Worm (Caenorhabditis elegans): ENCODE measurements around the gene C17H12.5.
"Not testable (repeated sequence)": the region's sequence is repeated elsewhere in the genome, so short reads cannot be mapped to it uniquely, and the experiment has no call there.

Gene C17H12.5

DNA sequence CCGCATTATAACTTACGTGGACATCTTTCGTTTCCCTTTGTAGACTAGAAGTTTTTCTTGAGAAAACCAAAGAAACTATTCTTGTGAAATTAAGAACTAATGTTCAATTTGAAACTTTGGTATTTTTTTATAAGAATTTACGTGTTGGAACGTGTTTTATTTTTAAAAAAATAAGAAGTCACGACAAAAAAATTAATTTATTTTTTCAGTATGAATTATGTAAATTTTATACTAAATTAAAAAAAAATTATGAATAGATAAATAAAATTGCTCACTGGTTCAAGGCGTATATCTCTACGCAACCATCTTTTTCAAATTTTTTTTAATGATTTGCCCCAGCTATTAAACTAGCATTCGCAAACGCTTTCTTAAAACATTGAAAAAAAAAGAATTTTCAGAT lies at the start of gene C17H12.5:
C17H12.5 (minus strand) TSS at position 101 of the 400 bp plus-strand sequence.
- TF ChIP-seq dao-5 (tag; optimal IDR thresholded peaks at IDR 0.05) (no peak), W03F9.2 (tag; optimal IDR thresholded peaks at IDR 0.05) (no peak), him-1 (tag; optimal IDR thresholded peaks at IDR 0.05) (no peak)

DNA sequence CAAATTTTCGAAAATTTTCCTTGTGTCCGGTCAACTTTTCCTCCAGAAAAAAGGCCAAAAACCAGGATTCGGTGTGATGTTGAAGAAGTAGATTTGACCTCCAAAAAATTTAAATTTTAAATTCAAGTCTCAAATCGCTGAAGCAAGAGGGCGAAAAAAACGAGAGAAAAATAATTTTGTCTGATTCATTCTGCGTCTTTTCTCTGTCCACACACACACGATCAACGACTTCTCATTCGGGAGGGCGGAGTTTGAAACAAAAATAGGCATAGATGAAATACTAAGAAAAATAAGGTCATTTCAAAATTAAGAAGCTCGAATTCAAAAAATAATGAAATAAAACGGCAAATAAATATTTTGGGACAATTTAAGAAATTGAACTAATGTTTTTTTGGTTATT lies 41.8 kb upstream of the C17H12.5 start, which contains the start of gene R13H7.2:
R13H7.2 (minus strand) TSS at position 101 of the 400 bp plus-strand sequence.
- no peak for TF ChIP-seq him-1 (tag; optimal IDR thresholded peaks at IDR 0.05)
- no peak for TF ChIP-seq W03F9.2 (tag; optimal IDR thresholded peaks at IDR 0.05)
- TF ChIP-seq dao-5 (tag; optimal IDR thresholded peaks at IDR 0.05), result no peak

DNA sequence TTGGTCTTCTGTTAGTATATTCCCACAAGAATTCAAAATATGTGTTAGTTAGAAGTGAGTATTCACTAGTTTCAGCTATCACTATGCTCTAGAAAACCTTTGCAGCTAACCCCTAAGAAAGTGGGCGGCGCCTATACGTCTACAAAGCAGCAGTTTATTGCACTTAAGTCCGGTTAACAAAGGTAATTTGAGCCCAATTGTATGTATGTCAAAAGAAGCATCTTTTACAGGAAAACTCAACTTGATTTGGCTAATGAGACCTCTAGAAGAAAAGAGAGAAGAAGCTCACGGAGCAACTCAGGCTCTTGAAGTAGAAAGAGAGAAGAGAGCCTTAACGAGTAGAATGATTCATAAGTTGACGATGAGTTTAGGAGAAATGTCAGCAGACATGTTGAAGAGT lies 35.3 kb upstream of the C17H12.5 start:
- TF ChIP-seq dao-5 (tag; optimal IDR thresholded peaks at IDR 0.05), result no peak
- no peak for TF ChIP-seq him-1 (tag; optimal IDR thresholded peaks at IDR 0.05)
- TF ChIP-seq W03F9.2 (tag; optimal IDR thresholded peaks at IDR 0.05), result no peak

DNA sequence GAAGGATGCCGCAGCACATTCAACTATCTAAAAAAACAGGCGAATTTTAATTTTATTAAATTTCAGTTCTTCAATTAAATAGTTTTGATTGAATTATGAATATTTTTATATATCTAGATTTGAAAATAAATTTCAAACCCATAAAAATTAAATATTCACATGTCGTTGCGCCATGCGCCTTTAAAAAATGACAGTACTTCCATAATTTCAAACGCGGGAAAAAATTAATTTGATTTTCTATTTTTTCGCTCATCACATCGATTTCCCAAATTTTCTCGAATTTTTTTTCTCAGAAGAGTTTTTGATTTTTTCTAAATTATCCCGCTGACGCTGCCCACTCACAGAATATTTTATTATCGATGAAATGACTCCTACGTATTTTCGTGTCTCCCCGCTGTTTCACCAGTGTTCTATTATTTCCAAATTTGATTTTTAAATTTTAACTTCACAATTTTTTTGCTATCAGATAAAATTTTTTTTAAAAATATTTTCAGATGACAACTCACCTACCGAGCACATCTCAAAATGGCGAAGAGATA lies 25.1 kb upstream of the C17H12.5 start, which contains the start of gene lip-1:
lip-1 (plus strand) TSS at position 489 of the 539 bp plus-strand sequence.
- TF ChIP-seq W03F9.2 (tag; optimal IDR thresholded peaks at IDR 0.05), result no peak
- TF ChIP-seq dao-5 (tag; optimal IDR thresholded peaks at IDR 0.05), result no peak
- no peak for TF ChIP-seq him-1 (tag; optimal IDR thresholded peaks at IDR 0.05)

DNA sequence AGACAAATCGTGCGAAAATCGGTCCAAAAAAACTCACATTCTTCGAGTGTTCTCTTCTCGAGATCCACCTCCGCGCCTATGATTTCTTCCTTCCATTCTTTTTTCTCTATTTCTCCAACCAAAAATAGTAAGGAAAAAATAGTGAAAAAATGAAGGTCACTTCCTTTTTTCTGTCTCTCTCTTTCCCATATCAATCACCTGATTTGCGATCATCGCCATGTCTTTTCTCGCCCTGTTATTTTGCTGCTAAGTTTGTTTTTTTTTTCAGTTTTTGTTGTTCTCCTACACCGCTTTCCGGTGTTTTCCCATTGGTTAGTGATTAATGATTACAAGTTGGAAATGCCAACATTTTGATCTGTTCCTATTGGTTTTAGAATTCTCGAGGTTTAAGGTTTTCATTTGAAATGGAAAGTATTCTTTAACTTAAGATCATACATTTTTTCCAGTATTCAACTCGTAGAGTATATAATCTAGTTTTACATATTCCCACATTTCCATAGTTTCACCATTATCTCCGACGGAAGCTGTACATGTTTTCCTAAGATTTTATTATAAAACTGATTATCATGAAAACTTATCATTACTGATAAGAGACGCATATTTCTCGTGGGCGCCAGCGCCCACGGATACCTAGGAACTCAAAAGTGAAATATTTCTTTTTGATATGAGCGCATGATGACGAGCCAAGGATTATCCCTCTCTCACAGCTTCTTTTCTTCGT lies 24.3 kb upstream of the C17H12.5 start:
- TF ChIP-seq W03F9.2 (tag; optimal IDR thresholded peaks at IDR 0.05) (no peak), dao-5 (tag; optimal IDR thresholded peaks at IDR 0.05) (no peak), him-1 (tag; optimal IDR thresholded peaks at IDR 0.05) (no peak)

DNA sequence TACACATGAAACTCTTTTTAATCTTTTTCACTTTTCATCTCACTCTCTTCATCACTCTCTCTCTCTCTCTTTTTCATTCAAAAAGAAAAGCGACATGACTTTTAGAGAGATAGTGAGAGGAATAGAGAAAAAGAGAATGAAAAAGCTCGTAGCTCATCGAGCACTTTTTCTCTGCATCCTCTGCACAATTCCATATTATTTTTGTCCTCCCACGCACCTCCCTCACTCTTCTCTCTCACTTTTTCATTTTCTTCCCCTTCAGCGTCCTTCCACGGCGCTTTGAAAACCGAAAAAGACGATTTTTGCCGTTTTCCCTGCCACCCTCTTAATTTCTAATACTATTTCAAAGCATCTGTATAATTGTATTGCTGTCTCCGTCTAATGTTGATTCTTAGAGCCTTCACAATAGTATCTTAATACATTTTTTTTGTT lies 21.7 kb upstream of the C17H12.5 start:
- TF ChIP-seq him-1 (tag; optimal IDR thresholded peaks at IDR 0.05) (peak; percentile 63), dao-5 (tag; optimal IDR thresholded peaks at IDR 0.05) (no peak), W03F9.2 (tag; optimal IDR thresholded peaks at IDR 0.05) (peak; percentile 66)

DNA sequence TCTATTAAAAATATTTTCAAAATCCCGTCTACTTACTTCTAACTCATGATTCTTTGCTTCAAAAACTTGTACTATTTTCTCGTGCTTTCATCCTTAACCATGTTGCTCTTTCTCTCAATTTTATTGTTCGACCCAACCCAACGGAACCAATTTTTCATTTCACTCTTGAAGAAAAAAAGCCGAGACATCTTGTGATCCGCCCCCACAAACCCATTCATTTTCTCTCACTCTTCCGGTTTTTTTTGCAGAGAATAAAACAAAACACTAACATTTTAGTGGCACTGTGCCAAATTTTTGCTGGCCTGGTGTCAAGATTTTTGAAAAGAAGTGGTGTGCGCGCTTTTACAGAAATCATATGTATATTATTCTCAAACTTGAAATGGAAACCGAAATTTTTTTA lies 19.3 kb upstream of the C17H12.5 start:
- no peak for TF ChIP-seq him-1 (tag; optimal IDR thresholded peaks at IDR 0.05)
- TF ChIP-seq dao-5 (tag; optimal IDR thresholded peaks at IDR 0.05), result no peak
- no peak for TF ChIP-seq W03F9.2 (tag; optimal IDR thresholded peaks at IDR 0.05)

DNA sequence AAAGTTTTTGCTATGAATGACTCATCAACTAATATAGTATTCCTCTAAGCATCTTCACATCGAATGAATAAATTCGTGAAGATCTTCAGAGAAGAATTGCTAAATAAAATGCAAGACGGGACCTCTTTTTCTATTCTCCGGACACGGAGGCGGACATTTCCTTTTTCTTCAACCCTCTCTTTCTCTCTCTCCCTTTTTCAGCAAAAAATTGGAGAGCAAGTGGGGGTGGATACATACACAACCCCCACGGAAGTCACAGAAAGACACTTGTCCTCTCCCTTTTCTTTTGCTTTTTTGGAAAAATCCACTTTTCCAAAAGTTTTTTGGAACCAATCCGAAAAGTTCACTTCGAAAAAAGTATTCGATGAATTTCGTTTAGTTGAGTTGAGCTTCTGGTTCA lies 17.3 kb upstream of the C17H12.5 start:
- TF ChIP-seq dao-5 (tag; optimal IDR thresholded peaks at IDR 0.05) (no peak), him-1 (tag; optimal IDR thresholded peaks at IDR 0.05) (no peak), W03F9.2 (tag; optimal IDR thresholded peaks at IDR 0.05) (no peak)

DNA sequence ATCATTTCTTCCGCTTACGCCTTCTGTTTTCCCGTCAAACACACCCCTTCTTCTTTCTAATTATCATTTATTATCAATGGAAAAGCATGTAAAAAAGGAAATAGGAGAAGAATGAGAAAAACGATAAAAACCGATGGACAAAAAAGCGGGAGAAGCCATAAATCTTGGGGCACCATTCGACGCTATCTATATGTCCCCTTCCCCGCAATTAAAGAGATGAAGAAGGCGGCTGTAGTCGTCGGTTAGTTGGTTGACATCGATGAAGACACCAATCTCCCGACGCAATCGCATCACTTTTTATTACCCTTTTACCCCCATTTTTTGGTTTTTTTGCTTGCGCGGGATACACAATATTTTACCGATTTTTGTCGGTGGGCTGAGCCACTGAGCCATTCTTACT lies 16.2 kb upstream of the C17H12.5 start:
- TF ChIP-seq W03F9.2 (tag; optimal IDR thresholded peaks at IDR 0.05) (no peak), dao-5 (tag; optimal IDR thresholded peaks at IDR 0.05) (no peak), him-1 (tag; optimal IDR thresholded peaks at IDR 0.05) (no peak)

DNA sequence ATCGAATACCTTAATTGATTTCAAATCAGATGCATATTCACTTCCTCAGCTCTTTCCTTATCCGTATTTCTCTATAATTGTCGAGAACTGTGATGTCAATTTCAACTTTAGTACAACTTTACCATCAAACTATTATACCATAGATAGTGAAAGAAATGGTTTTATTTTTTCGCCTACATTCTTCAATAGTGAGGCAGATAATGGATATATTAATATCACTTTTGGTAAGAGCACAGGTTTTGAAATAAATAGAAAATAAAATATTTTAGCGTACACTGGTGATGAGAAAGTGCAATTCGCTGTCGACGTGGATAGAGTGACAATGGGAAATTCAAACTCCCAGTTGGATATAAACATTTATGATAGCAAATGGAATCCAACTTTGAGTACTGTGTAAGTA lies 14.7 kb upstream of the C17H12.5 start:
- TF ChIP-seq W03F9.2 (tag; optimal IDR thresholded peaks at IDR 0.05), result no peak
- TF ChIP-seq dao-5 (tag; optimal IDR thresholded peaks at IDR 0.05), result no peak
- TF ChIP-seq him-1 (tag; optimal IDR thresholded peaks at IDR 0.05), result no peak

DNA sequence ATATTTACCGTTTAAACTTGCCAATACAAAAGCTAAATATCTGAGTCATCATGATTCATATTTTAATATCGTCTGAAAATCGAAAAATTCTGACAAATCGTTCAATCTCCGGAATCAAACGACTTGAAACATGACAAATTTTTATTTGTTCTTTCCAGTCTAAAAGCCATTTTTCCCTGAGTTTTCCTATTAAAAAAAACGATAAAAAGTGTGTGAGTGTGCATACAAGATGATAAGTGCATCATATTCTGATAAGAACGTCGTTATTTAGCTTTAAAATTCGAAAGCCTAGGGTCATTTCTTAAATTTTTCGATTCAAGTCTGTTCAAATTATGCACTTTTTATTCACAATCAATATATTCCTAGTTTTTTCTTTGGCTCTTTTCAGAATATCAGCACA lies 12.4 kb upstream of the C17H12.5 start, which contains the start of gene H20E11.1:
H20E11.1 (plus strand) TSS at position 244 of the 400 bp plus-strand sequence.
- no peak for TF ChIP-seq dao-5 (tag; optimal IDR thresholded peaks at IDR 0.05)
- no peak for TF ChIP-seq W03F9.2 (tag; optimal IDR thresholded peaks at IDR 0.05)
- no peak for TF ChIP-seq him-1 (tag; optimal IDR thresholded peaks at IDR 0.05)

DNA sequence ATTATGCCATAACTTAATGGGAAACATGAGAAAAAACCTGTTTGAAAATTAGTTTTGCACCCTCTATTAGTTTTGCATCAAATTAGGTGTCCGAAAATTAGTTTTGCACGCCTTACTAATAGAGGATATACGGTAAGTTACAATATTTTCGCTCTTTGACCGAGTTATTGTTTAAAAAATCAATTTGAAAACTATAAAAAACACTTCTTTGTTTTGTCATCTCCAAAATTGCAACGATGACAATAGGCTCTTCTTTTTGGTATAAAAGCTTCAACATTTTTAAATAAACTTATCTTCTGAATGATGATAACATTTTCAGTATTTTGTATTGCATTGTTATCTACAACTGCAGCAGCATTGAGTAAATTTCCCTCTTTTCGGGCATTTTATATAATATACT lies 10.0 kb upstream of the C17H12.5 start, which contains the start of gene H20E11.2:
H20E11.2 (plus strand) TSS at position 301 of the 400 bp plus-strand sequence.
- TF ChIP-seq W03F9.2, him-1, dao-5 (tag; optimal IDR thresholded peaks at IDR 0.05): not testable (repeated sequence)

DNA sequence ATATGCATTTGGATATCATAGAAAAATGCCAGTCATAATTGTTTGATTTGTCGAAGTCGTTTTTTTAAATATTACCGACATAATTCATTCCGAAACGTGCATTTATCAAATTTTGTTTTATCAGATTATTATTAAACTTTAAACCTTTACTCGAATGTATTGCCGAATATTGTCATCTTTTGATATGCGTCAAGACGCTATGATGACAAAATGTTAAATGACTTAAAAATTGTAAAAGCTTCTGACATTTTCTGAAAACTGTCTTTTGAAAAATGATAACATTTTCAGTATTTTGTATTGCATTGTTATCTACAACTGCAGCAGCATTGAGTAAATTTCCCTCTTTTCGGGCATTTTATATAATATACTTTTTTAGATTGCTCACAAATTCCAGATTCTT lies 7.2 kb upstream of the C17H12.5 start, which contains the start of gene H20E11.3:
H20E11.3 (plus strand) TSS at position 195 of the 400 bp plus-strand sequence.
- TF ChIP-seq him-1 (tag; optimal IDR thresholded peaks at IDR 0.05) (no peak), dao-5 (tag; optimal IDR thresholded peaks at IDR 0.05) (no peak), W03F9.2 (tag; optimal IDR thresholded peaks at IDR 0.05) (no peak)

DNA sequence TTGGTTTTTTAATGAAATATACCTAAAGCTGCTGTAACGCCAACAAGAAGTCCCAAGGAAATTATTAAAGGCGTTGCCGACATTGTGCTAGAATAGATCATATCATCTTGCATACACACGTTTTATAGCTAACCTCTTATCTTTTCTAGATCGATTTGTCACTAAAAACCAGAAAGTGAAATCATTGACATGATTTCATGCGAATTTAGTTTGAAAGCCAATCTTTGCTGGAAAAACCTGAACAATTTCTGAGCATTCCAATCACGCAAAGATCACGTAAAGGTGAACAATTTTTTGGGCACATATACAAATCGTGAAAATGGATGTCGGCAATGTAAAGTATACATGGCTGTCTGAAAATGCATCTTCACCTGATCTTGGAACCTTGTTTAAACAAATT lies 5.0 kb upstream of the C17H12.5 start, which contains the start of gene C17H12.6:
C17H12.6 (minus strand) TSS at position 101 of the 400 bp plus-strand sequence.
- TF ChIP-seq him-1 (tag; optimal IDR thresholded peaks at IDR 0.05) (no peak), W03F9.2 (tag; optimal IDR thresholded peaks at IDR 0.05) (no peak), dao-5 (tag; optimal IDR thresholded peaks at IDR 0.05) (no peak)

Measured in whole organism, L4/young adult.